Fruit fly (Drosophila melanogaster): ENCODE measurements around the gene Lgr4.

The Lgr4 gene

DNA sequence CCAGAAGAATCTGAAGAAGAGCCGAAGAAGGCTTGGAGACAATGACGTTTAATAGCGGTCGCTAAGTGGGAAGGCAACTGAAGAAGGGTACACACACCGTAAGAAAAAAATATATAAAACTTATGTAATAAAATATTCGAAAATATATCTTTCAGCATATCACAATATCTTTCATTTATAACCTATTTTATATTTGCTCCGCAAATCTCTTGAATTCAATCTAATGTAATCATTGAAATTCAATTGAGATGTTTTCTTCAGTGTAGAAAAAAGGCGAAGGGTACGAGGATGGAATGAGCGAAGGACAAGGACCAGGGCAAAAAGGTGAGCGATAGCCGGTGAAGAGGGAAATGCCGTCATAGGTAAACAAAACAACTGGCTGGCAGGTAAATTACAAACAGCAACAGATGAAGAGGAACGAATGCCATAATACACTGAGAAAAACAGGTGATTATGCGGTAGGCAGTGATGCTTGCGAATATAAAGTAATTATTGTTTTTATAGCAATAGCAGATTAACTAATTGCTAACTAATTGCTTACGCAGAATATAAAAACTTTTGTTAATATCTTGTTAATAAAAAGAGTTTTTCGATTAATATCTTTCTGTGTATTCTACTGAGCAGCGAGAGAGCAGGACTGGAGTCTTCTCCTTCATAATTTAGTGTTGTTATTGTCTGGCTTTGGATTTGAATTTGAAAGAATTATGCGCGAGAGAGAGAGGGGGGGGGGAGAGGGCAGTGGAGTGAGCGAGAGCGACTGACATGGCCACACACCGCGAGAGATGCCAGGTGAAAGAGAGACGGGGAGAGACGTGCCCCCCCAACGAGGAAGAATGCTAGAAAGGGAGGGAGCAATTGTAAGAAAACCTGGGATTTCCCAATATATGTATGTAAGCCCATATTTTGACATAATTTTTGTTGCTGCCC lies 45.1 kb upstream of the Lgr4 start (continued):
- TF ChIP-seq fd96Cb (tag; optimal IDR thresholded peaks at IDR 0.05), result peak; percentile 76
- peak; percentile 57 for TF ChIP-seq CG1529 (GFP tag; optimal IDR thresholded peaks at IDR 0.05)
- peak; percentile 69 for TF ChIP-seq CG17385 (GFP tag; optimal IDR thresholded peaks at IDR 0.05)
- TF ChIP-seq bbx (GFP tag; IDR thresholded peaks at IDR 0.05; ENCODE audit: partially characterized antibody), result no peak
- no peak for TF ChIP-seq gsb (GFP tag; IDR thresholded peaks at IDR 0.05)
- peak; percentile 97 for TF ChIP-seq CG10979 (tag; optimal IDR thresholded peaks at IDR 0.05)
- peak; percentile 85 for TF ChIP-seq CoRest (tag; optimal IDR thresholded peaks at IDR 0.05)
- peak; percentile 74 for TF ChIP-seq HLH3B (GFP tag; IDR thresholded peaks at IDR 0.05)
- peak; percentile 74 for TF ChIP-seq CG18619 (GFP tag; optimal IDR thresholded peaks at IDR 0.05)
- TF ChIP-seq disco-r (GFP tag; optimal IDR thresholded peaks at IDR 0.05), result peak; percentile 55
- no peak for TF ChIP-seq CG4282 (GFP tag; optimal IDR thresholded peaks at IDR 0.05)
- no peak for TF ChIP-seq CG42726 (GFP tag; IDR thresholded peaks at IDR 0.05; ENCODE audit: partially characterized antibody)
- no peak for TF ChIP-seq Sin3A (optimal IDR thresholded peaks at IDR 0.05)
- TF ChIP-seq CG3847 (GFP tag; IDR thresholded peaks at IDR 0.05), result peak; percentile 70
- peak; percentile 85 for TF ChIP-seq Oli (tag; optimal IDR thresholded peaks at IDR 0.05)
- TF ChIP-seq fd64A (GFP tag; optimal IDR thresholded peaks at IDR 0.05), result peak; percentile 69
- TF ChIP-seq Pdp1 (GFP tag; optimal IDR thresholded peaks at IDR 0.05), result peak; percentile 86 to 88
- peak; percentile 62 for TF ChIP-seq CG11398 (GFP tag; optimal IDR thresholded peaks at IDR 0.05)
- peak; percentile 83 for TF ChIP-seq CG30431 (GFP tag; optimal IDR thresholded peaks at IDR 0.05)
- TF ChIP-seq en (GFP tag; optimal IDR thresholded peaks at IDR 0.05), result peak; percentile 37
- TF ChIP-seq schlank (tag; optimal IDR thresholded peaks at IDR 0.05), result peak; percentile 38
- no peak for TF ChIP-seq fru (optimal IDR thresholded peaks at IDR 0.05)
- TF ChIP-seq gro (GFP tag; optimal IDR thresholded peaks at IDR 0.05), result peak; percentile 57
- peak; percentile 82 for TF ChIP-seq chn (GFP tag; optimal IDR thresholded peaks at IDR 0.05)
- no peak for TF ChIP-seq C15 (GFP tag; IDR thresholded peaks at IDR 0.05)
- peak; percentile 73 for TF ChIP-seq Rfx (GFP tag; IDR thresholded peaks at IDR 0.05)
- no peak for TF ChIP-seq CG3065 (GFP tag; optimal IDR thresholded peaks at IDR 0.05)
- peak; percentile 82 for TF ChIP-seq Antp (GFP tag; optimal IDR thresholded peaks at IDR 0.05)
- no peak for TF ChIP-seq shn (GFP tag; optimal IDR thresholded peaks at IDR 0.05)
- TF ChIP-seq slp2 (GFP tag; optimal IDR thresholded peaks at IDR 0.05), result peak; percentile 65
- TF ChIP-seq ken (GFP tag; IDR thresholded peaks at IDR 0.05), result peak; percentile 80
- peak; percentile 34 for TF ChIP-seq Dek (tag; optimal IDR thresholded peaks at IDR 0.05)
- TF ChIP-seq CG30403 (GFP tag; optimal IDR thresholded peaks at IDR 0.05), result peak; percentile 84
- TF ChIP-seq az2 (GFP tag; optimal IDR thresholded peaks at IDR 0.05), result peak; percentile 83
- TF ChIP-seq CG10654 (GFP tag; optimal IDR thresholded peaks at IDR 0.05), result peak; percentile 72
- TF ChIP-seq CG10565 (GFP tag; optimal IDR thresholded peaks at IDR 0.05), result no peak
- peak; percentile 46 for TF ChIP-seq CG15073 (GFP tag; optimal IDR thresholded peaks at IDR 0.05)
- peak; percentile 69 for TF ChIP-seq CG31224 (GFP tag; IDR thresholded peaks at IDR 0.05)
- peak; percentile 18 for TF ChIP-seq CG4707 (GFP tag; optimal IDR thresholded peaks at IDR 0.05)
- no peak for TF ChIP-seq MESR4 (GFP tag; optimal IDR thresholded peaks at IDR 0.05)
- TF ChIP-seq GATAe (GFP tag; conservative IDR thresholded peaks at IDR 0.05), result no peak
- peak; percentile 81 for TF ChIP-seq HHEX (GFP tag; optimal IDR thresholded peaks at IDR 0.05)
- TF ChIP-seq h (optimal IDR thresholded peaks at IDR 0.05), result no peak
- peak; percentile 70 for TF ChIP-seq CG15269 (tag; optimal IDR thresholded peaks at IDR 0.05)
- TF ChIP-seq CG6765 (GFP tag; optimal IDR thresholded peaks at IDR 0.05), result no peak
- peak; percentile 72 for TF ChIP-seq CG14050 (GFP tag; IDR thresholded peaks at IDR 0.05)
- TF ChIP-seq Dll (GFP tag; IDR thresholded peaks at IDR 0.05; ENCODE audit: partially characterized antibody), result no peak
- TF ChIP-seq CG7963 (GFP tag; IDR thresholded peaks at IDR 0.05; ENCODE audit: partially characterized antibody), result no peak
- peak; percentile 55 for TF ChIP-seq cwo (GFP tag; optimal IDR thresholded peaks at IDR 0.05)
- TF ChIP-seq ttk (GFP tag; IDR thresholded peaks at IDR 0.05), result peak; percentile 72

Measured in whole organism, embryonic.